Worm (Caenorhabditis elegans) whole organism, late embryonic: ENCODE data around the gene C09G5.14.

Experiments
- C38D4.7 ChIP-seq: fragments of 200-800 bp; sonication (Bioruptor generic); optimal IDR thresholded peaks from 2 replicates; lab custom pipeline; 2018; ENCODE audit warnings: mild to moderate bottlenecking, missing genetic modification characterization, moderate library complexity, missing compliant biosample characterization
- F13H6.1 ChIP-seq: sonication (generic microtip); optimal IDR thresholded peaks from 2 replicates; lab custom pipeline; 2016; ENCODE audit warnings: missing genetic modification characterization, missing compliant biosample characterization
- K02D7.2 ChIP-seq: sonication (generic microtip); optimal IDR thresholded peaks from 2 replicates; lab custom pipeline; 2017; ENCODE audit warnings: mild to moderate bottlenecking, missing genetic modification characterization, missing compliant biosample characterization
- T23F11.4 ChIP-seq: fragments of 200-800 bp; sonication (Bioruptor generic); optimal IDR thresholded peaks from 2 replicates; lab custom pipeline; 2018; ENCODE audit warnings: mild to moderate bottlenecking, missing genetic modification characterization, missing compliant biosample characterization
- Y22D7AL.16 ChIP-seq: sonication (generic microtip); optimal IDR thresholded peaks from 2 replicates; lab custom pipeline; 2016; ENCODE audit warnings: missing genetic modification characterization, missing compliant biosample characterization
- ama-1 ChIP-seq: fragments of 150-350 bp; optimal IDR thresholded peaks from 2 replicates; lab custom pipeline; 2014
- ceh-18 ChIP-seq: sonication (generic microtip); optimal IDR thresholded peaks from 2 replicates; lab custom pipeline; 2016; ENCODE audit warnings: missing genetic modification characterization, missing compliant biosample characterization
- ceh-22 ChIP-seq: sonication (generic microtip); optimal IDR thresholded peaks from 2 replicates; lab custom pipeline; 2017; ENCODE audit warnings: missing biosample characterization, missing genetic modification characterization
- ceh-30 ChIP-seq: fragments of 150-350 bp; optimal IDR thresholded peaks from 2 replicates; lab custom pipeline; 2014; ENCODE audit warnings: missing biosample characterization, missing genetic modification characterization
- ceh-31 ChIP-seq: sonication (generic microtip); optimal IDR thresholded peaks from 2 replicates; lab custom pipeline; 2016; ENCODE audit warnings: missing genetic modification characterization, missing compliant biosample characterization
- ceh-34 ChIP-seq: sonication (generic microtip); optimal IDR thresholded peaks from 2 replicates; lab custom pipeline; 2016; ENCODE audit warnings: mild to moderate bottlenecking, missing genetic modification characterization, missing compliant biosample characterization
- ceh-45 ChIP-seq: fragments of 200-800 bp; sonication (Bioruptor generic); IDR thresholded peaks from 2 replicates; pipeline ENCODE4 v1.3.6; 2022; ENCODE audit warnings: missing genetic modification reagents, missing genetic modification characterization, missing compliant biosample characterization
- ceh-6 ChIP-seq: fragments of 200-800 bp; sonication (Bioruptor generic); optimal IDR thresholded peaks from 2 replicates; lab custom pipeline; 2018; ENCODE audit warnings: mild to moderate bottlenecking, missing genetic modification characterization, missing compliant biosample characterization
- ceh-9 ChIP-seq: sonication (generic microtip); optimal IDR thresholded peaks from 2 replicates; lab custom pipeline; 2016; ENCODE audit warnings: mild to moderate bottlenecking, missing genetic modification characterization, inconsistent platforms, missing compliant biosample characterization
- dve-1 ChIP-seq: sonication (generic microtip); optimal IDR thresholded peaks from 2 replicates; lab custom pipeline; 2017; ENCODE audit warnings: antibody characterized with exemption, mild to moderate bottlenecking, missing genetic modification characterization, missing compliant biosample characterization
- elt-2 ChIP-seq: sonication (generic microtip); optimal IDR thresholded peaks from 2 replicates; lab custom pipeline; 2016; ENCODE audit warnings: missing genetic modification reagents, missing genetic modification characterization, missing compliant biosample characterization
- fkh-10 ChIP-seq: fragments of 150-350 bp; optimal IDR thresholded peaks from 2 replicates; lab custom pipeline; 2014; ENCODE audit warnings: missing biosample characterization, missing genetic modification reagents, missing genetic modification characterization
- gmeb-2 ChIP-seq: sonication (generic microtip); optimal IDR thresholded peaks from 2 replicates; lab custom pipeline; 2016; ENCODE audit warnings: missing genetic modification characterization, inconsistent platforms, missing compliant biosample characterization
- hlh-13 ChIP-seq: fragments of 200-800 bp; sonication (Bioruptor generic); optimal IDR thresholded peaks from 2 replicates; lab custom pipeline; 2018; ENCODE audit warnings: mild to moderate bottlenecking, missing genetic modification characterization, missing compliant biosample characterization
- lin-11 ChIP-seq: fragments of 200-800 bp; sonication (Bioruptor generic); optimal IDR thresholded peaks from 2 replicates; lab custom pipeline; 2018; ENCODE audit warnings: mild to moderate bottlenecking, missing genetic modification characterization, missing compliant biosample characterization
- nhr-232 ChIP-seq: sonication (generic microtip); optimal IDR thresholded peaks from 2 replicates; lab custom pipeline; 2016; ENCODE audit warnings: missing genetic modification characterization, missing compliant biosample characterization
- pha-2 ChIP-seq: sonication (generic microtip); optimal IDR thresholded peaks from 2 replicates; lab custom pipeline; 2017; ENCODE audit warnings: mild to moderate bottlenecking, missing genetic modification characterization, missing compliant biosample characterization
- rnt-1 ChIP-seq: sonication (generic microtip); optimal IDR thresholded peaks from 2 replicates; lab custom pipeline; 2016; ENCODE audit warnings: missing genetic modification characterization, missing compliant biosample characterization
- sdc-2 ChIP-seq: sonication (generic microtip); optimal IDR thresholded peaks from 2 replicates; lab custom pipeline; 2016; ENCODE audit warnings: missing genotype, missing genetic modification characterization, missing compliant biosample characterization
- syd-9 ChIP-seq: sonication (generic microtip); optimal IDR thresholded peaks from 2 replicates; lab custom pipeline; 2016; ENCODE audit warnings: mild to moderate bottlenecking, missing genetic modification characterization, moderate library complexity, missing compliant biosample characterization
- tbx-7 ChIP-seq: sonication (generic microtip); optimal IDR thresholded peaks from 2 replicates; lab custom pipeline; 2016; ENCODE audit warnings: missing genotype, missing genetic modification characterization, missing compliant biosample characterization
- unc-3 ChIP-seq, 2 experiments: fragments of 200-800 bp in 1 of 2; sonication (Bioruptor generic) in 1 of 2; sonication (generic microtip) in 1 of 2; conservative IDR thresholded peaks in 1 of 2; optimal IDR thresholded peaks in 1 of 2; 2 replicates each; pipeline versions ENCODE4 v1.3.6 to Lab custom; 2016 to 2022; ENCODE audit warnings: missing compliant biosample characterization in 2 of 2, missing genetic modification characterization in 2 of 2, missing genetic modification reagents in 1 of 2
- unc-42 ChIP-seq: sonication (generic microtip); optimal IDR thresholded peaks from 2 replicates; lab custom pipeline; 2016; ENCODE audit warnings: missing genotype, missing genetic modification characterization, missing compliant biosample characterization
- unc-86 ChIP-seq: sonication (generic microtip); optimal IDR thresholded peaks from 2 replicates; lab custom pipeline; 2016; ENCODE audit warnings: missing genetic modification characterization, missing compliant biosample characterization
- zip-5 ChIP-seq: sonication (generic microtip); optimal IDR thresholded peaks from 2 replicates; lab custom pipeline; 2016; ENCODE audit warnings: missing genetic modification characterization, missing compliant biosample characterization
- ztf-16 ChIP-seq: sonication (generic microtip); optimal IDR thresholded peaks from 2 replicates; lab custom pipeline; 2017; ENCODE audit warnings: missing genetic modification characterization, missing compliant biosample characterization

The C09G5.14 gene

ce11 chrII:10761653-10762052, 38.7 kb upstream of the C09G5.14 start (continued):
- no peak for TF ChIP-seq pha-2
- no peak for TF ChIP-seq unc-3 (GFP tag; conservative IDR thresholded peaks at IDR 0.05; lab: Robert Waterston, UW)
- no peak for TF ChIP-seq unc-3 (tag; optimal IDR thresholded peaks at IDR 0.05; lab: Kevin White, UChicago)
- TF ChIP-seq C38D4.7 (GFP tag; lab: Kevin White, UChicago): no peak
- TF ChIP-seq Y22D7AL.16 (tag; lab: Kevin White, UChicago): no peak
- TF ChIP-seq dve-1 (tag; lab: Kevin White, UChicago): no peak
- TF ChIP-seq T23F11.4 (GFP tag; lab: Kevin White, UChicago): no peak
- TF ChIP-seq ceh-18 (tag; lab: Kevin White, UChicago): no peak
- TF ChIP-seq ceh-31 (tag; lab: Kevin White, UChicago): peak; percentile 9
- no peak for TF ChIP-seq ztf-16 (tag; lab: Kevin White, UChicago)
- TF ChIP-seq unc-86 (tag; lab: Kevin White, UChicago): no peak

- no peak for TF ChIP-seq hlh-13 (GFP tag; lab: Kevin White, UChicago)
- TF ChIP-seq tbx-7 (tag; lab: Kevin White, UChicago): no peak
- TF ChIP-seq pha-2: no peak
- TF ChIP-seq ceh-9: no peak
- no peak for TF ChIP-seq ceh-22
- TF ChIP-seq unc-42 (tag; lab: Kevin White, UChicago): peak; percentile 64
- TF ChIP-seq rnt-1 (tag; lab: Kevin White, UChicago): no peak
- no peak for TF ChIP-seq ceh-30 (tag; lab: Kevin White, UChicago)
Observed at ce11 chrII:10760801-10761200, 37.8 kb upstream of the C09G5.14 start.

- TF ChIP-seq lin-11 (tag; lab: Kevin White, UChicago) (no peak), ceh-34 (no peak), ceh-45 (GFP tag; lab: Robert Waterston, UW) (no peak), ceh-6 (GFP tag; lab: Kevin White, UChicago) (no peak), elt-2 (tag; lab: Kevin White, UChicago) (no peak), unc-3 (GFP tag; conservative IDR thresholded peaks at IDR 0.05; lab: Robert Waterston, UW) (no peak), unc-3 (tag; optimal IDR thresholded peaks at IDR 0.05; lab: Kevin White, UChicago) (no peak), rnt-1 (tag; lab: Kevin White, UChicago) (no peak), hlh-13 (GFP tag; lab: Kevin White, UChicago) (no peak), sdc-2 (tag; lab: Kevin White, UChicago) (no peak), T23F11.4 (GFP tag; lab: Kevin White, UChicago) (no peak), nhr-232 (tag; lab: Kevin White, UChicago) (no peak)
Observed at ce11 chrII:10759425-10759824, 36.5 kb upstream of the C09G5.14 start.

- TF ChIP-seq T23F11.4 (GFP tag; lab: Kevin White, UChicago) (no peak), zip-5 (no peak), F13H6.1 (tag; lab: Kevin White, UChicago) (no peak), unc-42 (tag; lab: Kevin White, UChicago) (peak; percentile 99), fkh-10 (no peak), pha-2 (no peak), ceh-31 (tag; lab: Kevin White, UChicago) (peak; percentile 25), K02D7.2 (tag; lab: Kevin White, UChicago) (no peak)
- TF ChIP-seq, all 69 proteins: peak for 2
Observed at ce11 chrII:10758951-10759350, 36.0 kb upstream of the C09G5.14 start.

ce11 chrII:10755455-10755854, 32.5 kb upstream of the C09G5.14 start:
- TF ChIP-seq ceh-31 (tag; lab: Kevin White, UChicago) (peak; percentile 54), syd-9 (tag; lab: Kevin White, UChicago) (no peak), unc-42 (tag; lab: Kevin White, UChicago) (peak; percentile 40)

- no peak for TF ChIP-seq ceh-31 (tag; lab: Kevin White, UChicago)
- no peak for TF ChIP-seq gmeb-2 (tag; lab: Kevin White, UChicago)
- TF ChIP-seq unc-42 (tag; lab: Kevin White, UChicago): peak; percentile 88
- TF ChIP-seq ztf-16 (tag; lab: Kevin White, UChicago): no peak
- TF ChIP-seq ama-1 (lab: Kevin White, UChicago): no peak
Observed at ce11 chrII:10753694-10754093, 30.7 kb upstream of the C09G5.14 start.
